Worm (Caenorhabditis elegans) whole organism, L3 larva: ENCODE results near the gene aars-1.
A peak's percentile ranks its signal among the peaks of the same experiment; 100 is the strongest.

ENCODE experiments used
- R02D3.7 ChIP-seq: fragments of 150-350 bp; optimal IDR thresholded peaks from 2 replicates; lab custom pipeline; 2014; ENCODE audit warnings: missing biosample characterization, missing genetic modification characterization
- aly-2 ChIP-seq: fragments of 150-350 bp; optimal IDR thresholded peaks from 2 replicates; lab custom pipeline; 2014; ENCODE audit warnings: missing biosample characterization, missing genetic modification characterization
- ama-1 ChIP-seq: fragments of 150-350 bp; optimal IDR thresholded peaks from 2 replicates; lab custom pipeline; 2018
- ceh-16 ChIP-seq: sonication (generic microtip); optimal IDR thresholded peaks from 2 replicates; lab custom pipeline; 2017; ENCODE audit warnings: missing biosample characterization, missing genetic modification characterization
- ceh-9 ChIP-seq: sonication (generic microtip); optimal IDR thresholded peaks from 2 replicates; lab custom pipeline; 2018; ENCODE audit warnings: missing biosample characterization, missing genetic modification characterization
- elt-3 ChIP-seq, 3 experiments: fragments of 150-350 bp in 1 of 3; sonication (generic microtip) in 2 of 3; optimal IDR thresholded peaks; 2 replicates in 2 of 3; 4 replicates in 1 of 3; lab custom pipeline; 2014 to 2017; ENCODE audit warnings: missing biosample characterization in 3 of 3, missing genetic modification characterization in 3 of 3
- eor-1 ChIP-seq, 2 experiments: fragments of 150-350 bp; optimal IDR thresholded peaks; 2 replicates each; lab custom pipeline; 2014 to 2018; ENCODE audit warnings: missing biosample characterization in 2 of 2, missing genetic modification characterization in 2 of 2
- lin-39 ChIP-seq: fragments of 150-350 bp; optimal IDR thresholded peaks from 2 replicates; lab custom pipeline; 2018; ENCODE audit warnings: missing biosample characterization, missing genetic modification reagents, missing genetic modification characterization
- nhr-11 ChIP-seq: fragments of 150-350 bp; optimal IDR thresholded peaks from 2 replicates; lab custom pipeline; 2014; ENCODE audit warnings: missing biosample characterization, missing genetic modification characterization
- nhr-12 ChIP-seq: fragments of 150-350 bp; optimal IDR thresholded peaks from 2 replicates; lab custom pipeline; 2014; ENCODE audit warnings: missing biosample characterization, missing genetic modification characterization
- tbx-2 ChIP-seq: sonication (generic microtip); optimal IDR thresholded peaks from 2 replicates; lab custom pipeline; 2016; ENCODE audit warnings: mild to moderate bottlenecking, missing genetic modification characterization, missing compliant biosample characterization
- unc-39 ChIP-seq: sonication (generic microtip); optimal IDR thresholded peaks from 4 replicates; lab custom pipeline; 2017; ENCODE audit warnings: missing biosample characterization, missing genetic modification characterization
- unc-62 ChIP-seq: fragments of 150-350 bp; sonication (generic microtip); optimal IDR thresholded peaks from 4 replicates; lab custom pipeline; 2014; ENCODE audit warnings: missing biosample characterization, missing genetic modification reagents, missing genetic modification characterization
- ztf-11 ChIP-seq: fragments of 150-350 bp; optimal IDR thresholded peaks from 2 replicates; lab custom pipeline; 2014; ENCODE audit warnings: missing biosample characterization, missing genetic modification characterization

ce11 chrII:11501956-11502355, 37.7 kb upstream of the aars-1 start:
- TF ChIP-seq ceh-16 (tag; lab: Kevin White, UChicago) (no peak), elt-3 (tag; optimal IDR thresholded peaks at IDR 0.05; lab: Kevin White, UChicago) (peak; percentile 98 to 100 (median 100)), lin-39 (tag; lab: Kevin White, UChicago) (no peak), nhr-12 (no peak), eor-1 (tag; optimal IDR thresholded peaks at IDR 0.05; lab: Kevin White, UChicago) (no peak), unc-62 (GFP tag; lab: Kevin White, UChicago) (no peak), nhr-11 (tag; lab: Kevin White, UChicago) (no peak), ama-1 (no peak), unc-39 (no peak), ceh-9 (no peak), ztf-11 (no peak), R02D3.7 (tag; lab: Kevin White, UChicago) (no peak), tbx-2 (tag; lab: Kevin White, UChicago) (peak; percentile 39), aly-2 (tag; lab: Kevin White, UChicago) (no peak)
